Fruit fly (Drosophila melanogaster): Measurements from ENCODE around the gene Daxx.

Daxx gene

dm6 chr2L:6461497-6461896, 19.2 kb upstream of the Daxx start (continued):
- TF ChIP-seq CG18011 (GFP tag; optimal IDR thresholded peaks at IDR 0.05) (peak; percentile 16), CG9215 (GFP tag; IDR thresholded peaks at IDR 0.05) (no peak), CG4328 (GFP tag; optimal IDR thresholded peaks at IDR 0.05) (peak; percentile 25), Bgb (GFP tag; IDR thresholded peaks at IDR 0.05; ENCODE audit: partially characterized antibody) (no peak), mam (GFP tag; optimal IDR thresholded peaks at IDR 0.05) (no peak), ci (GFP tag; IDR thresholded peaks at IDR 0.05) (peak; percentile 67; the same call in 2 of the 3 replicates), fd102C (GFP tag; optimal IDR thresholded peaks at IDR 0.05) (no peak), p53 (GFP tag; optimal IDR thresholded peaks at IDR 0.05) (no peak), crol (GFP tag; IDR thresholded peaks at IDR 0.05) (no peak), CG12769 (tag; optimal IDR thresholded peaks at IDR 0.05) (no peak), CG11247 (GFP tag; IDR thresholded peaks at IDR 0.05) (no peak), CG30020 (tag; optimal IDR thresholded peaks at IDR 0.05) (no peak), CG10654 (GFP tag; optimal IDR thresholded peaks at IDR 0.05) (peak; percentile 8), NFAT (GFP tag; IDR thresholded peaks at IDR 0.05) (no peak), fd96Cb (tag; optimal IDR thresholded peaks at IDR 0.05) (no peak), Deaf1 (tag; optimal IDR thresholded peaks at IDR 0.05) (no peak), eyg (GFP tag; optimal IDR thresholded peaks at IDR 0.05) (no peak), CG15514 (GFP tag; optimal IDR thresholded peaks at IDR 0.05) (no peak), rib (GFP tag; IDR thresholded peaks at IDR 0.05) (no peak), danr (GFP tag; IDR thresholded peaks at IDR 0.05) (no peak), ATbp (GFP tag; optimal IDR thresholded peaks at IDR 0.05) (peak; percentile 77), nmo (GFP tag; optimal IDR thresholded peaks at IDR 0.05) (peak; percentile 9), CG42726 (GFP tag; IDR thresholded peaks at IDR 0.05; ENCODE audit: partially characterized antibody) (no peak), schlank (tag; optimal IDR thresholded peaks at IDR 0.05) (no peak), Bdp1 (GFP tag; optimal IDR thresholded peaks at IDR 0.05) (no peak), tin (GFP tag; optimal IDR thresholded peaks at IDR 0.05) (no peak), CG17328 (GFP tag; IDR thresholded peaks at IDR 0.05) (0 out of 2 replicates have a peak, but pooled peaks have one; percentile 25), CG10959 (GFP tag; IDR thresholded peaks at IDR 0.05) (no peak), CG30431 (GFP tag; optimal IDR thresholded peaks at IDR 0.05) (no peak), bab2 (GFP tag; optimal IDR thresholded peaks at IDR 0.05) (no peak), lola (GFP tag; optimal IDR thresholded peaks at IDR 0.05) (peak in 1 of 3 experiments; percentile 5), NC2α (GFP tag; optimal IDR thresholded peaks at IDR 0.05) (no peak), CG13296 (GFP tag; optimal IDR thresholded peaks at IDR 0.05) (peak; percentile 19), Mrtf (GFP tag; IDR thresholded peaks at IDR 0.05) (no peak), ERR (GFP tag; optimal IDR thresholded peaks at IDR 0.05) (no peak), CG3163 (GFP tag; optimal IDR thresholded peaks at IDR 0.05) (no peak), Opbp (GFP tag; IDR thresholded peaks at IDR 0.05; ENCODE audit: partially characterized antibody) (no peak), Nf-YA (GFP tag; IDR thresholded peaks at IDR 0.05) (0 out of 2 replicates have a peak, but pooled peaks have one; percentile 16), h (optimal IDR thresholded peaks at IDR 0.05) (no peak), Jarid2 (GFP tag; optimal IDR thresholded peaks at IDR 0.05) (no peak), wdn (GFP tag; IDR thresholded peaks at IDR 0.05) (no peak), Mes4 (GFP tag; optimal IDR thresholded peaks at IDR 0.05) (no peak), CG4854 (GFP tag; optimal IDR thresholded peaks at IDR 0.05) (peak; percentile 23), CG13775 (GFP tag; optimal IDR thresholded peaks at IDR 0.05) (no peak), CG33557 (GFP tag; optimal IDR thresholded peaks at IDR 0.05) (no peak), CG15269 (tag; optimal IDR thresholded peaks at IDR 0.05) (peak; percentile 16), CG11456 (GFP tag; IDR thresholded peaks at IDR 0.05) (no peak), CG15479 (GFP tag; optimal IDR thresholded peaks at IDR 0.05) (no peak), PHDP (tag; optimal IDR thresholded peaks at IDR 0.05) (peak; percentile 61), vvl (GFP tag; IDR thresholded peaks at IDR 0.05) (peak; percentile 30), sens-2 (GFP tag; IDR thresholded peaks at IDR 0.05) (no peak), Ets97D (GFP tag; optimal IDR thresholded peaks at IDR 0.05) (no peak)

All from whole organism, embryonic.